Worm (Caenorhabditis elegans) whole organism, mixed stage, embryonic: ENCODE data around the gene pes-5.

Experiments used
- elt-1 ChIP-seq: sonication (generic microtip); optimal IDR thresholded peaks from 2 replicates; lab custom pipeline; 2017; ENCODE audit warnings: missing genetic modification characterization, mild to moderate bottlenecking, missing compliant biosample characterization, antibody characterized with exemption, moderate library complexity, borderline replicate concordance; ENCODE audit not compliant: insufficient read depth
- lin-13 ChIP-seq: fragments of 150-350 bp; optimal IDR thresholded peaks from 2 replicates; lab custom pipeline; 2014; ENCODE audit warnings: missing biosample characterization, missing genetic modification characterization
- mep-1 ChIP-seq: fragments of 150-350 bp; optimal IDR thresholded peaks from 2 replicates; lab custom pipeline; 2017; ENCODE audit warnings: missing biosample characterization, missing genetic modification reagents, missing genetic modification characterization, inconsistent platforms

- TF ChIP-seq mep-1 (tag; lab: Kevin White, UChicago) (no peak), lin-13 (tag; lab: Kevin White, UChicago) (no peak), elt-1 (no peak)
Observed at ce11 chrII:11782493-11782892, 47.3 kb downstream of the pes-5 start, which contains the start of gene F43G6.16.
